Fruit fly (Drosophila melanogaster) whole organism, prepupa: ENCODE measurements around the gene CG46440.

Source experiments
- CG10631 ChIP-seq: fragments of 200-800 bp; sonication (Bioruptor generic); optimal IDR thresholded peaks from 2 replicates; lab custom pipeline; 2016; ENCODE audit warnings: missing biosample characterization, missing genetic modification characterization
- CG10669 ChIP-seq: fragments of 200-800 bp; sonication (Bioruptor generic); optimal IDR thresholded peaks from 3 replicates; lab custom pipeline; 2018; ENCODE audit warnings: missing biosample characterization, mild to moderate bottlenecking, missing genetic modification characterization, moderate library complexity
- CG11294 ChIP-seq: fragments of 200-800 bp; sonication (Bioruptor generic); IDR thresholded peaks from 2 replicates; pipeline ENCODE4 v1.3.6; 2022; ENCODE audit warnings: missing biosample characterization, missing genetic modification characterization
- CG11762 ChIP-seq: fragments of 200-800 bp; sonication (Bioruptor generic); optimal IDR thresholded peaks from 3 replicates; lab custom pipeline; 2016; ENCODE audit warnings: missing biosample characterization, missing genetic modification characterization; ENCODE audit not compliant: insufficient read depth
- CG11902 ChIP-seq: fragments of 200-800 bp; sonication (Bioruptor generic); optimal IDR thresholded peaks from 3 replicates; lab custom pipeline; 2016; ENCODE audit warnings: missing biosample characterization, missing genetic modification characterization
- CG15336 ChIP-seq: fragments of 200-800 bp; sonication (Bioruptor generic); IDR thresholded peaks from 2 replicates; pipeline ENCODE4 v1.3.6; 2022; ENCODE audit warnings: missing biosample characterization, missing genetic modification characterization
- CG1621 ChIP-seq: fragments of 200-800 bp; sonication (Bioruptor generic); optimal IDR thresholded peaks from 3 replicates; lab custom pipeline; 2018; ENCODE audit warnings: missing biosample characterization, mild to moderate bottlenecking, missing genetic modification characterization
- CG16779 ChIP-seq: fragments of 200-800 bp; sonication (Bioruptor generic); optimal IDR thresholded peaks from 3 replicates; lab custom pipeline; 2017; ENCODE audit warnings: missing biosample characterization, mild to moderate bottlenecking, missing genetic modification characterization
- CG3032 ChIP-seq: fragments of 200-800 bp; optimal IDR thresholded peaks from 2 replicates; lab custom pipeline; 2019; ENCODE audit warnings: missing biosample characterization, mild to moderate bottlenecking, missing genetic modification characterization, moderate library complexity
- CG32006 ChIP-seq: fragments of 200-800 bp; sonication (Bioruptor generic); optimal IDR thresholded peaks from 3 replicates; lab custom pipeline; 2017; ENCODE audit warnings: missing biosample characterization, mild to moderate bottlenecking, missing genetic modification characterization
- CG34406 ChIP-seq: fragments of 200-800 bp; sonication (Bioruptor generic); optimal IDR thresholded peaks from 3 replicates; lab custom pipeline; 2016; ENCODE audit warnings: missing biosample characterization, missing genetic modification characterization
- CG3919 ChIP-seq: fragments of 200-800 bp; sonication (Bioruptor generic); optimal IDR thresholded peaks from 3 replicates; lab custom pipeline; 2016; ENCODE audit warnings: missing biosample characterization, missing genetic modification characterization
- CG6276 ChIP-seq: fragments of 200-800 bp; sonication (Bioruptor generic); optimal IDR thresholded peaks from 2 replicates; lab custom pipeline; 2017; ENCODE audit warnings: missing biosample characterization, mild to moderate bottlenecking, missing genetic modification characterization
- CG6792 ChIP-seq: fragments of 200-800 bp; sonication (Bioruptor generic); optimal IDR thresholded peaks from 3 replicates; lab custom pipeline; 2016; ENCODE audit warnings: missing biosample characterization, missing genetic modification characterization
- CG6808 ChIP-seq: fragments of 200-800 bp; sonication (Bioruptor generic); optimal IDR thresholded peaks from 3 replicates; lab custom pipeline; 2017; ENCODE audit warnings: missing biosample characterization, missing genetic modification characterization, mild to moderate bottlenecking, moderate library complexity, missing genetic modification reagents
- CG6854 ChIP-seq: fragments of 200-800 bp; sonication (Bioruptor generic); optimal IDR thresholded peaks from 2 replicates; lab custom pipeline; 2017; ENCODE audit warnings: missing biosample characterization, mild to moderate bottlenecking, missing genetic modification characterization
- CG7368 ChIP-seq: fragments of 200-800 bp; sonication (Bioruptor generic); optimal IDR thresholded peaks from 3 replicates; lab custom pipeline; 2016; ENCODE audit warnings: missing biosample characterization, missing genetic modification characterization
- CG8119 ChIP-seq: fragments of 200-800 bp; sonication (Bioruptor generic); IDR thresholded peaks from 3 replicates; pipeline ENCODE4 v1.3.6; 2022; ENCODE audit warnings: missing biosample characterization, missing genetic modification characterization
- CG8632 ChIP-seq: fragments of 200-800 bp; sonication (Bioruptor generic); optimal IDR thresholded peaks from 3 replicates; lab custom pipeline; 2016; ENCODE audit warnings: missing biosample characterization, missing genetic modification characterization
- Eip75B ChIP-seq: fragments of 200-800 bp; sonication (Bioruptor generic); optimal IDR thresholded peaks from 3 replicates; lab custom pipeline; 2016; ENCODE audit warnings: missing biosample characterization, missing genetic modification characterization
- Eip78C ChIP-seq: fragments of 200-800 bp; sonication (Bioruptor generic); peaks from one replicate; lab custom pipeline; 2016; ENCODE audit warnings: missing biosample characterization, missing genetic modification characterization
- Ets96B ChIP-seq: fragments of 200-800 bp; optimal IDR thresholded peaks from 2 replicates; lab custom pipeline; 2019; ENCODE audit warnings: missing biosample characterization, mild to moderate bottlenecking, missing genetic modification characterization, moderate library complexity
- Gug ChIP-seq: fragments of 200-800 bp; sonication (Bioruptor generic); IDR thresholded peaks from 2 replicates; pipeline ENCODE4 v1.3.6; 2022; ENCODE audit warnings: missing biosample characterization, missing genetic modification characterization
- Hr39 ChIP-seq: fragments of 200-800 bp; sonication (Bioruptor generic); optimal IDR thresholded peaks from 2 replicates; lab custom pipeline; 2016; ENCODE audit warnings: missing biosample characterization, missing genetic modification characterization
- Hr4 ChIP-seq: fragments of 200-800 bp; sonication (Bioruptor generic); optimal IDR thresholded peaks from 3 replicates; lab custom pipeline; 2016; ENCODE audit warnings: missing biosample characterization, missing genetic modification characterization
- Lpt ChIP-seq: fragments of 200-800 bp; sonication (Bioruptor generic); optimal IDR thresholded peaks from 3 replicates; lab custom pipeline; 2016; ENCODE audit warnings: missing biosample characterization, missing genetic modification characterization
- Met ChIP-seq: fragments of 200-800 bp; sonication (Bioruptor generic); optimal IDR thresholded peaks from 3 replicates; lab custom pipeline; 2016; ENCODE audit warnings: missing biosample characterization, missing genetic modification characterization
- OdsH ChIP-seq: fragments of 200-800 bp; sonication (Bioruptor generic); optimal IDR thresholded peaks from 3 replicates; lab custom pipeline; 2016; ENCODE audit warnings: missing biosample characterization, missing genetic modification characterization
- Smox ChIP-seq: fragments of 200-800 bp; sonication (Bioruptor generic); optimal IDR thresholded peaks from 3 replicates; lab custom pipeline; 2016; ENCODE audit warnings: missing biosample characterization, missing genetic modification characterization
- Sox102F ChIP-seq: fragments of 200-800 bp; sonication (Bioruptor generic); optimal IDR thresholded peaks from 2 replicates; lab custom pipeline; 2016; ENCODE audit warnings: missing biosample characterization, mild to moderate bottlenecking, missing genetic modification characterization
- Sox14 ChIP-seq: fragments of 200-800 bp; sonication (Bioruptor generic); optimal IDR thresholded peaks from 3 replicates; lab custom pipeline; 2016; ENCODE audit warnings: missing biosample characterization, missing genetic modification characterization
- acj6 ChIP-seq: fragments of 200-800 bp; sonication (Bioruptor generic); optimal IDR thresholded peaks from 3 replicates; lab custom pipeline; 2016; ENCODE audit warnings: missing biosample characterization, missing genetic modification characterization
- cyc ChIP-seq: fragments of 200-800 bp; sonication (Bioruptor generic); optimal IDR thresholded peaks from 3 replicates; lab custom pipeline; 2016; ENCODE audit warnings: missing biosample characterization, missing genetic modification characterization
- dac ChIP-seq: fragments of 200-800 bp; sonication (Bioruptor generic); optimal IDR thresholded peaks from 2 replicates; lab custom pipeline; 2017; ENCODE audit warnings: missing biosample characterization, mild to moderate bottlenecking, missing genetic modification characterization
- dsx ChIP-seq: fragments of 200-800 bp; optimal IDR thresholded peaks from 3 replicates; lab custom pipeline; 2019; ENCODE audit warnings: missing biosample characterization, mild to moderate bottlenecking, missing genetic modification characterization, moderate library complexity; ENCODE audit not compliant: poor library complexity, severe bottlenecking
- esn ChIP-seq: fragments of 200-800 bp; sonication (Bioruptor generic); optimal IDR thresholded peaks from 2 replicates; lab custom pipeline; 2016; ENCODE audit warnings: missing biosample characterization, mild to moderate bottlenecking, missing genetic modification characterization, moderate library complexity
- fd59A ChIP-seq: fragments of 200-800 bp; sonication (Bioruptor generic); optimal IDR thresholded peaks from 2 replicates; lab custom pipeline; 2017; ENCODE audit warnings: missing biosample characterization, mild to moderate bottlenecking, missing genetic modification characterization, missing genetic modification reagents
- fd85E ChIP-seq: fragments of 200-800 bp; sonication (Bioruptor generic); optimal IDR thresholded peaks from 3 replicates; lab custom pipeline; 2016; ENCODE audit warnings: missing biosample characterization, missing genetic modification characterization
- fkh ChIP-seq: fragments of 200-800 bp; sonication (Bioruptor generic); optimal IDR thresholded peaks from 3 replicates; lab custom pipeline; 2017; ENCODE audit warnings: missing biosample characterization, mild to moderate bottlenecking, missing genetic modification characterization, moderate library complexity
- spab ChIP-seq: fragments of 200-800 bp; sonication (Bioruptor generic); optimal IDR thresholded peaks from 2 replicates; lab custom pipeline; 2017; ENCODE audit warnings: missing biosample characterization, mild to moderate bottlenecking, missing genetic modification characterization, missing genetic modification reagents
- ss ChIP-seq, 2 experiments: fragments of 200-800 bp; sonication (Bioruptor generic); optimal IDR thresholded peaks; 2 replicates in 1 of 2; 3 replicates in 1 of 2; lab custom pipeline; 2017 to 2018; ENCODE audit warnings: mild to moderate bottlenecking in 2 of 2, missing biosample characterization in 2 of 2, missing genetic modification characterization in 2 of 2, moderate library complexity in 1 of 2
- vri ChIP-seq: fragments of 200-800 bp; sonication (Bioruptor generic); optimal IDR thresholded peaks from 3 replicates; lab custom pipeline; 2016; ENCODE audit warnings: missing biosample characterization, mild to moderate bottlenecking, missing genetic modification characterization

CG46440 gene

DNA sequence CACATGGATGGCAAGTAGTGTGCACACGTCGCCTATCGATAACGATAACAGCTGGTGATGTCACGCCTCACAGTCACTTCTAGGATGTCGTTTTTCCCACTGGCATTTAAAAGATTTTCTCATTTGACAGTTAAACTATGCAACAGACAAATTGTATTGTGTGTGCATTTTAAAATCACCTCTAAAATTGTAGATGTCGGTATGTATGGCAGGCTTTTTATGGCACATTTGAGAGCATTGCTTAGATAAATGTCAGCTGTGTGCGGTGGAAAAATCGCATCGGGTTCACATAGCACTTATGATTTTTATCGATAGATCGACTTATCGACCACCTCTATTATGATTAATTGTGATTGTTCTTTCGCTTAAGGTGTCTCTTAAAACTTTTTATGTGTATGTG lies 13.5 kb downstream of the CG46440 start, which contains the start of the genes ArgRS and CG8578 (continued):
- peak; percentile 72 for TF ChIP-seq Hr4 (GFP tag; lab: Kevin White, UChicago)
- TF ChIP-seq dac (GFP tag; lab: Kevin White, UChicago): no peak
- TF ChIP-seq CG11294 (GFP tag; lab: Robert Waterston, UW): 0 out of 2 replicates have a peak, but pooled peaks have one; percentile 33
- peak; percentile 36 for TF ChIP-seq cyc (GFP tag; lab: Kevin White, UChicago)
- no peak for TF ChIP-seq CG32006 (GFP tag; lab: Kevin White, UChicago)
- no peak for TF ChIP-seq fd85E (GFP tag; lab: Kevin White, UChicago)
- TF ChIP-seq CG6792: peak; percentile 20
- TF ChIP-seq CG8632: no peak
- no peak for TF ChIP-seq CG7368
- TF ChIP-seq Gug (GFP tag; lab: Robert Waterston, UW): peak; percentile 78
- no peak for TF ChIP-seq fd59A (GFP tag; lab: Kevin White, UChicago)

DNA sequence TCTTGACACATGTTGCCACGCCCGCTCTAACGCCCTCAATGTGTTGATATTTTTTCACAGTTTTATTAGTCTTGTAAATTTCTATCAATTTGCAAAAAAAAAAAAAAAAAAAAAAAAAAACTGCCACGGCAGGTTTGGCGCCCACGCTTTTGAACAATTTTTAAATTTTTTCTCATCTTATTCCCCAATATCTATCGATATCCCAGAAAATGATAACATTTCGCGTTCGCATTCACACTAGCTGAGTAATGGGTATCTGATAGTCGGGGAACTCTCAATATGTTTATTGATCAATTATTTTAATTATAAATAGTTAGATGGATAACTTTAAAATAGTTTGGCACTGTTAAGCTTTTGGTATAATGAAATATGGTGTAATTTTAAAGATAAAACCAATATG lies 16.3 kb downstream of the CG46440 start:
- TF ChIP-seq CG6808 (GFP tag; lab: Kevin White, UChicago) (no peak), CG8119 (no peak), CG8632 (no peak), Ets96B (tag; lab: Kevin White, UChicago) (no peak), CG34406 (GFP tag; lab: Kevin White, UChicago) (no peak), OdsH (GFP tag; lab: Kevin White, UChicago) (no peak), fd59A (GFP tag; lab: Kevin White, UChicago) (no peak), fkh (GFP tag; lab: Kevin White, UChicago) (no peak), CG11762 (GFP tag; lab: Kevin White, UChicago) (no peak), CG10669 (no peak), Sox102F (GFP tag; lab: Kevin White, UChicago) (no peak), ss (GFP tag; optimal IDR thresholded peaks at IDR 0.05; lab: Kevin White, UChicago) (no peak), Sox14 (GFP tag; lab: Kevin White, UChicago) (no peak), esn (no peak), CG11902 (no peak), dac (GFP tag; lab: Kevin White, UChicago) (no peak), CG16779 (tag; lab: Kevin White, UChicago) (no peak), CG15336 (GFP tag; lab: Robert Waterston, UW) (no peak), Met (GFP tag; lab: Kevin White, UChicago) (no peak)

DNA sequence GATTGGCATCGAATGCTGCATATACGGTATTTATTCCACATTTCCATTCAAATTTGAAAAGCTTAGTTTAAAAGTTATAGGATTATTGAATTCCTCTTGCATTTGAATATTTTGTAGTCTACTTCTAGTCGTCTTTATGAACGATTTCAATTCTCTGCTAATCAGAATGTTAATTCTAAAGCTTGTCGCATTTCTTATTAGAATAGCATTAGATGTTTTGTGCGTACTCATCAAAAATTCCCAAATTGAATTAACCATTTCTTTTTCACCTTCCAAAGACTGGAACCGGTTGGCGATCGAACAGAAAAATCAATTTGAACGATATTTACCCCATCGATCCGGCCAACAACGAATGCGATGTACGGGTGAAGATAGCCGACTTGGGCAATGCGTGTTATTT lies 17.6 kb downstream of the CG46440 start:
- TF ChIP-seq CG6276 (GFP tag; lab: Kevin White, UChicago) (no peak), CG6792 (no peak), Hr39 (GFP tag; lab: Kevin White, UChicago) (no peak), vri (GFP tag; lab: Kevin White, UChicago) (no peak), acj6 (GFP tag; lab: Kevin White, UChicago) (no peak), Eip78C (GFP tag; lab: Kevin White, UChicago) (no peak), fkh (GFP tag; lab: Kevin White, UChicago) (no peak)

DNA sequence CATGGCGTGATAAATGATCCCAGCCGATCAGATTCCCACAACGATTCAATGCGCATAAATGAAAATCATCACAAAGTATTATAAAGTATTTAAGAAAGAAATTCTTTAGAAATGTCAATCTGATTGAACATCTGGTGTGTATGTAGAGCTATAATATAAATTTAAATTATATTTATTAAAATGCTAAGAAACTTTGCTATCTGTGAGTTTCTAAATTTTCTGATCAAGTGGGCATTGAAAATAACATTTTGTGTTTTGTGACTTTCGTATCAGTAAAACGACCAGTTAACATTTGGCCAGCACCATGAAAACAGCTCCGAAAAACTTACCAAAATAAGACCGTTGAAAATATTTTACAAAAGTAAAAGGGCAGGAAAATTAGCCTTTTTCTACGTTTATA lies 20.1 kb downstream of the CG46440 start, which contains the start of gene CG8565:
TSS of gene CG8565 (plus strand) at position 301 of the 400 bp plus-strand sequence.
- TF ChIP-seq CG10631 (GFP tag; lab: Kevin White, UChicago) (no peak), CG3919 (GFP tag; lab: Kevin White, UChicago) (no peak), CG8632 (no peak), dac (GFP tag; lab: Kevin White, UChicago) (no peak), Eip75B (GFP tag; lab: Kevin White, UChicago) (no peak), vri (GFP tag; lab: Kevin White, UChicago) (no peak), dsx (GFP tag; lab: Kevin White, UChicago) (no peak), spab (no peak), Sox102F (GFP tag; lab: Kevin White, UChicago) (no peak), CG6854 (no peak), CG8119 (no peak), Smox (GFP tag; lab: Kevin White, UChicago) (no peak), Lpt (GFP tag; lab: Kevin White, UChicago) (no peak), OdsH (GFP tag; lab: Kevin White, UChicago) (no peak), Eip78C (GFP tag; lab: Kevin White, UChicago) (no peak), fd85E (GFP tag; lab: Kevin White, UChicago) (no peak), CG1621 (tag; lab: Kevin White, UChicago) (no peak), CG3032 (tag; lab: Kevin White, UChicago) (no peak)
